Worm (Caenorhabditis elegans) whole organism, mixed stage, embryonic: ENCODE data around the gene F26F12.5.

Experiments used
- blmp-1 ChIP-seq: fragments of 150-350 bp; optimal IDR thresholded peaks from 2 replicates; lab custom pipeline; 2014; ENCODE audit warnings: missing biosample characterization, missing genetic modification characterization
- elt-3 ChIP-seq: fragments of 150-350 bp; optimal IDR thresholded peaks from 2 replicates; lab custom pipeline; 2014; ENCODE audit warnings: missing biosample characterization, missing genetic modification characterization
- hlh-1 ChIP-seq: fragments of 150-350 bp; optimal IDR thresholded peaks from 2 replicates; lab custom pipeline; 2014; ENCODE audit warnings: missing biosample characterization, missing genetic modification reagents, missing genetic modification characterization
- lin-32 ChIP-seq: fragments of 200-800 bp; sonication (Bioruptor generic); optimal IDR thresholded peaks from 2 replicates; lab custom pipeline; 2018; ENCODE audit warnings: mild to moderate bottlenecking, missing genetic modification characterization, missing compliant biosample characterization
- lsy-2 ChIP-seq: fragments of 150-350 bp; optimal IDR thresholded peaks from 2 replicates; lab custom pipeline; 2014; ENCODE audit warnings: missing biosample characterization, missing genetic modification characterization
- pha-4 ChIP-seq: fragments of 150-350 bp; optimal IDR thresholded peaks from 2 replicates; lab custom pipeline; 2018; ENCODE audit warnings: missing biosample characterization, missing genetic modification reagents, missing genetic modification characterization
- snpc-4 ChIP-seq: fragments of 150-350 bp; optimal IDR thresholded peaks from 2 replicates; lab custom pipeline; 2014; ENCODE audit warnings: missing biosample characterization, missing genetic modification characterization
- unc-39 ChIP-seq: fragments of 150-350 bp; optimal IDR thresholded peaks from 2 replicates; lab custom pipeline; 2014; ENCODE audit warnings: missing biosample characterization, missing genetic modification characterization

ce11 chrV:5883735-5884134 is 18.8 kb upstream of the F26F12.5 start, which contains the start of gene C04E6.8:
- TF ChIP-seq snpc-4 (tag; lab: Kevin White, UChicago) (no peak), unc-39 (tag; lab: Kevin White, UChicago) (no peak), elt-3 (tag; lab: Kevin White, UChicago) (no peak), hlh-1 (no peak), pha-4 (tag; lab: Kevin White, UChicago) (no peak), lin-32 (GFP tag; lab: Kevin White, UChicago) (no peak), blmp-1 (tag; lab: Kevin White, UChicago) (no peak), lsy-2 (tag; lab: Kevin White, UChicago) (no peak)
